Fruit fly (Drosophila melanogaster) whole organism, prepupa: ENCODE results near the gene CG12231.

Source experiments
- Blimp-1 ChIP-seq: fragments of 200-800 bp; sonication (Bioruptor generic); optimal IDR thresholded peaks from 3 replicates; lab custom pipeline; 2017; ENCODE audit warnings: missing biosample characterization, missing genetic modification characterization, mild to moderate bottlenecking, moderate library complexity, missing genetic modification reagents
- CG10631 ChIP-seq: fragments of 200-800 bp; sonication (Bioruptor generic); optimal IDR thresholded peaks from 2 replicates; lab custom pipeline; 2016; ENCODE audit warnings: missing biosample characterization, missing genetic modification characterization
- CG10669 ChIP-seq: fragments of 200-800 bp; sonication (Bioruptor generic); optimal IDR thresholded peaks from 3 replicates; lab custom pipeline; 2018; ENCODE audit warnings: missing biosample characterization, mild to moderate bottlenecking, missing genetic modification characterization, moderate library complexity
- CG11294 ChIP-seq: fragments of 200-800 bp; sonication (Bioruptor generic); IDR thresholded peaks from 2 replicates; pipeline ENCODE4 v1.3.6; 2022; ENCODE audit warnings: missing biosample characterization, missing genetic modification characterization
- CG11762 ChIP-seq: fragments of 200-800 bp; sonication (Bioruptor generic); optimal IDR thresholded peaks from 3 replicates; lab custom pipeline; 2016; ENCODE audit warnings: missing biosample characterization, missing genetic modification characterization; ENCODE audit not compliant: insufficient read depth
- CG11902 ChIP-seq: fragments of 200-800 bp; sonication (Bioruptor generic); optimal IDR thresholded peaks from 3 replicates; lab custom pipeline; 2016; ENCODE audit warnings: missing biosample characterization, missing genetic modification characterization
- CG1621 ChIP-seq: fragments of 200-800 bp; sonication (Bioruptor generic); optimal IDR thresholded peaks from 3 replicates; lab custom pipeline; 2018; ENCODE audit warnings: missing biosample characterization, mild to moderate bottlenecking, missing genetic modification characterization
- CG16779 ChIP-seq: fragments of 200-800 bp; sonication (Bioruptor generic); optimal IDR thresholded peaks from 3 replicates; lab custom pipeline; 2017; ENCODE audit warnings: missing biosample characterization, mild to moderate bottlenecking, missing genetic modification characterization
- CG3032 ChIP-seq: fragments of 200-800 bp; optimal IDR thresholded peaks from 2 replicates; lab custom pipeline; 2019; ENCODE audit warnings: missing biosample characterization, mild to moderate bottlenecking, missing genetic modification characterization, moderate library complexity
- CG34406 ChIP-seq: fragments of 200-800 bp; sonication (Bioruptor generic); optimal IDR thresholded peaks from 3 replicates; lab custom pipeline; 2016; ENCODE audit warnings: missing biosample characterization, missing genetic modification characterization
- CG3919 ChIP-seq: fragments of 200-800 bp; sonication (Bioruptor generic); optimal IDR thresholded peaks from 3 replicates; lab custom pipeline; 2016; ENCODE audit warnings: missing biosample characterization, missing genetic modification characterization
- CG4318 ChIP-seq: fragments of 200-800 bp; sonication (Bioruptor generic); optimal IDR thresholded peaks from 3 replicates; lab custom pipeline; 2017; ENCODE audit warnings: missing biosample characterization, mild to moderate bottlenecking, missing genetic modification characterization
- CG6163 ChIP-seq: fragments of 200-800 bp; sonication (Bioruptor generic); IDR thresholded peaks from 3 replicates; pipeline ENCODE4 v1.3.6; 2022; ENCODE audit warnings: missing biosample characterization, missing genetic modification characterization
- CG6276 ChIP-seq: fragments of 200-800 bp; sonication (Bioruptor generic); optimal IDR thresholded peaks from 2 replicates; lab custom pipeline; 2017; ENCODE audit warnings: missing biosample characterization, mild to moderate bottlenecking, missing genetic modification characterization
- CG6792 ChIP-seq: fragments of 200-800 bp; sonication (Bioruptor generic); optimal IDR thresholded peaks from 3 replicates; lab custom pipeline; 2016; ENCODE audit warnings: missing biosample characterization, missing genetic modification characterization
- CG6808 ChIP-seq: fragments of 200-800 bp; sonication (Bioruptor generic); optimal IDR thresholded peaks from 3 replicates; lab custom pipeline; 2017; ENCODE audit warnings: missing biosample characterization, missing genetic modification characterization, mild to moderate bottlenecking, moderate library complexity, missing genetic modification reagents
- CG6854 ChIP-seq: fragments of 200-800 bp; sonication (Bioruptor generic); optimal IDR thresholded peaks from 2 replicates; lab custom pipeline; 2017; ENCODE audit warnings: missing biosample characterization, mild to moderate bottlenecking, missing genetic modification characterization
- CG8632 ChIP-seq: fragments of 200-800 bp; sonication (Bioruptor generic); optimal IDR thresholded peaks from 3 replicates; lab custom pipeline; 2016; ENCODE audit warnings: missing biosample characterization, missing genetic modification characterization
- CG9139 ChIP-seq: fragments of 200-800 bp; sonication (Bioruptor generic); optimal IDR thresholded peaks from 3 replicates; lab custom pipeline; 2017; ENCODE audit warnings: missing biosample characterization, mild to moderate bottlenecking, missing genetic modification characterization
- Eip75B ChIP-seq: fragments of 200-800 bp; sonication (Bioruptor generic); optimal IDR thresholded peaks from 3 replicates; lab custom pipeline; 2016; ENCODE audit warnings: missing biosample characterization, missing genetic modification characterization
- Eip78C ChIP-seq: fragments of 200-800 bp; sonication (Bioruptor generic); peaks from one replicate; lab custom pipeline; 2016; ENCODE audit warnings: missing biosample characterization, missing genetic modification characterization
- Eip93F ChIP-seq: fragments of 200-800 bp; sonication (Bioruptor generic); optimal IDR thresholded peaks from 2 replicates; lab custom pipeline; 2016; ENCODE audit warnings: missing biosample characterization, mild to moderate bottlenecking, missing genetic modification characterization
- Ets21C ChIP-seq: fragments of 200-800 bp; sonication (Bioruptor generic); optimal IDR thresholded peaks from 3 replicates; lab custom pipeline; 2016; ENCODE audit warnings: missing biosample characterization, missing genetic modification characterization
- Ets96B ChIP-seq: fragments of 200-800 bp; optimal IDR thresholded peaks from 2 replicates; lab custom pipeline; 2019; ENCODE audit warnings: missing biosample characterization, mild to moderate bottlenecking, missing genetic modification characterization, moderate library complexity
- Hr38 ChIP-seq: sonication (Bioruptor generic); optimal IDR thresholded peaks from 2 replicates; lab custom pipeline; 2016; ENCODE audit warnings: missing biosample characterization, missing genetic modification characterization
- Hr39 ChIP-seq: fragments of 200-800 bp; sonication (Bioruptor generic); optimal IDR thresholded peaks from 2 replicates; lab custom pipeline; 2016; ENCODE audit warnings: missing biosample characterization, missing genetic modification characterization
- Hr4 ChIP-seq: fragments of 200-800 bp; sonication (Bioruptor generic); optimal IDR thresholded peaks from 3 replicates; lab custom pipeline; 2016; ENCODE audit warnings: missing biosample characterization, missing genetic modification characterization
- Lpt ChIP-seq: fragments of 200-800 bp; sonication (Bioruptor generic); optimal IDR thresholded peaks from 3 replicates; lab custom pipeline; 2016; ENCODE audit warnings: missing biosample characterization, missing genetic modification characterization
- OdsH ChIP-seq: fragments of 200-800 bp; sonication (Bioruptor generic); optimal IDR thresholded peaks from 3 replicates; lab custom pipeline; 2016; ENCODE audit warnings: missing biosample characterization, missing genetic modification characterization
- Sox102F ChIP-seq: fragments of 200-800 bp; sonication (Bioruptor generic); optimal IDR thresholded peaks from 2 replicates; lab custom pipeline; 2016; ENCODE audit warnings: missing biosample characterization, mild to moderate bottlenecking, missing genetic modification characterization
- Sox14 ChIP-seq: fragments of 200-800 bp; sonication (Bioruptor generic); optimal IDR thresholded peaks from 3 replicates; lab custom pipeline; 2016; ENCODE audit warnings: missing biosample characterization, missing genetic modification characterization
- achi ChIP-seq: fragments of 200-800 bp; sonication (Bioruptor generic); optimal IDR thresholded peaks from 3 replicates; lab custom pipeline; 2016; ENCODE audit warnings: missing biosample characterization, missing genetic modification characterization
- acj6 ChIP-seq: fragments of 200-800 bp; sonication (Bioruptor generic); optimal IDR thresholded peaks from 3 replicates; lab custom pipeline; 2016; ENCODE audit warnings: missing biosample characterization, missing genetic modification characterization
- cyc ChIP-seq: fragments of 200-800 bp; sonication (Bioruptor generic); optimal IDR thresholded peaks from 3 replicates; lab custom pipeline; 2016; ENCODE audit warnings: missing biosample characterization, missing genetic modification characterization
- dac ChIP-seq: fragments of 200-800 bp; sonication (Bioruptor generic); optimal IDR thresholded peaks from 2 replicates; lab custom pipeline; 2017; ENCODE audit warnings: missing biosample characterization, mild to moderate bottlenecking, missing genetic modification characterization
- dsx ChIP-seq: fragments of 200-800 bp; optimal IDR thresholded peaks from 3 replicates; lab custom pipeline; 2019; ENCODE audit warnings: missing biosample characterization, mild to moderate bottlenecking, missing genetic modification characterization, moderate library complexity; ENCODE audit not compliant: poor library complexity, severe bottlenecking
- eg ChIP-seq: fragments of 200-800 bp; sonication (Bioruptor generic); IDR thresholded peaks from 3 replicates; pipeline ENCODE4 v1.3.6; 2022; ENCODE audit warnings: missing biosample characterization, missing genetic modification characterization
- esn ChIP-seq: fragments of 200-800 bp; sonication (Bioruptor generic); optimal IDR thresholded peaks from 2 replicates; lab custom pipeline; 2016; ENCODE audit warnings: missing biosample characterization, mild to moderate bottlenecking, missing genetic modification characterization, moderate library complexity
- fd59A ChIP-seq: fragments of 200-800 bp; sonication (Bioruptor generic); optimal IDR thresholded peaks from 2 replicates; lab custom pipeline; 2017; ENCODE audit warnings: missing biosample characterization, mild to moderate bottlenecking, missing genetic modification characterization, missing genetic modification reagents
- fd85E ChIP-seq: fragments of 200-800 bp; sonication (Bioruptor generic); optimal IDR thresholded peaks from 3 replicates; lab custom pipeline; 2016; ENCODE audit warnings: missing biosample characterization, missing genetic modification characterization
- fkh ChIP-seq: fragments of 200-800 bp; sonication (Bioruptor generic); optimal IDR thresholded peaks from 3 replicates; lab custom pipeline; 2017; ENCODE audit warnings: missing biosample characterization, mild to moderate bottlenecking, missing genetic modification characterization, moderate library complexity
- net ChIP-seq: fragments of 200-800 bp; sonication (Bioruptor generic); optimal IDR thresholded peaks from 3 replicates; lab custom pipeline; 2016; ENCODE audit warnings: missing biosample characterization, missing genetic modification characterization
- pdm3 ChIP-seq: fragments of 200-800 bp; sonication (Bioruptor generic); optimal IDR thresholded peaks from 3 replicates; lab custom pipeline; 2016; ENCODE audit warnings: missing biosample characterization, missing genetic modification characterization
- salr ChIP-seq, 2 experiments: fragments of 200-800 bp; sonication (Bioruptor generic); optimal IDR thresholded peaks; 3 replicates each; lab custom pipeline; 2016 to 2018; ENCODE audit warnings: missing biosample characterization in 2 of 2, missing genetic modification characterization in 2 of 2, mild to moderate bottlenecking in 1 of 2
- spab ChIP-seq: fragments of 200-800 bp; sonication (Bioruptor generic); optimal IDR thresholded peaks from 2 replicates; lab custom pipeline; 2017; ENCODE audit warnings: missing biosample characterization, mild to moderate bottlenecking, missing genetic modification characterization, missing genetic modification reagents
- ss ChIP-seq, 2 experiments: fragments of 200-800 bp; sonication (Bioruptor generic); optimal IDR thresholded peaks; 2 replicates in 1 of 2; 3 replicates in 1 of 2; lab custom pipeline; 2017 to 2018; ENCODE audit warnings: mild to moderate bottlenecking in 2 of 2, missing biosample characterization in 2 of 2, missing genetic modification characterization in 2 of 2, moderate library complexity in 1 of 2
- topi ChIP-seq: fragments of 200-800 bp; sonication (Bioruptor generic); optimal IDR thresholded peaks from 3 replicates; lab custom pipeline; 2016; ENCODE audit warnings: missing biosample characterization, missing genetic modification characterization
- vri ChIP-seq: fragments of 200-800 bp; sonication (Bioruptor generic); optimal IDR thresholded peaks from 3 replicates; lab custom pipeline; 2016; ENCODE audit warnings: missing biosample characterization, mild to moderate bottlenecking, missing genetic modification characterization

Gene CG12231

dm6 chrX:19491984-19492584, 39.5 kb downstream of the CG12231 start, which contains the start of the genes pcm and ND-18:
TSS of gene pcm (minus strand) at chrX:19492011.
TSS of gene ND-18 (plus strand) at chrX:19492421.
- 0 out of 3 replicates have a peak, but pooled peaks have one; percentile 17 for TF ChIP-seq CG6163 (GFP tag; lab: Robert Waterston, UW)
- TF ChIP-seq dac (GFP tag; lab: Kevin White, UChicago) = no peak
- TF ChIP-seq, all 60 proteins: peak for 1

- TF ChIP-seq CG9139 (GFP tag; lab: Kevin White, UChicago) (peak; percentile 87), Hr38 (GFP tag; lab: Kevin White, UChicago) (no peak), CG11762 (no peak), fd85E (GFP tag; lab: Kevin White, UChicago) (no peak), vri (no peak), Hr39 (GFP tag; lab: Kevin White, UChicago) (no peak), esn (no peak), CG16779 (peak; percentile 62), fkh (GFP tag; lab: Kevin White, UChicago) (no peak), CG6792 (GFP tag; lab: Kevin White, UChicago) (no peak), Sox102F (GFP tag; lab: Kevin White, UChicago) (no peak), Lpt (GFP tag; lab: Kevin White, UChicago) (no peak), Sox14 (GFP tag; lab: Kevin White, UChicago) (no peak), CG3919 (GFP tag; lab: Kevin White, UChicago) (no peak), Eip78C (GFP tag; lab: Kevin White, UChicago) (no peak), topi (GFP tag; lab: Kevin White, UChicago) (no peak), Hr4 (GFP tag; lab: Kevin White, UChicago) (no peak), eg (GFP tag; lab: Robert Waterston, UW) (peak; percentile 53; the same call in 2 of the 3 replicates), CG1621 (tag; lab: Kevin White, UChicago) (peak; percentile 76), net (GFP tag; lab: Kevin White, UChicago) (no peak), dac (GFP tag; lab: Kevin White, UChicago) (no peak), Blimp-1 (GFP tag; lab: Kevin White, UChicago) (no peak), salr (GFP tag; optimal IDR thresholded peaks at IDR 0.05; lab: Kevin White, UChicago) (peak in 1 of 2 experiments; percentile 53), Ets96B (tag; lab: Kevin White, UChicago) (peak; percentile 73), acj6 (no peak), Eip75B (no peak), ss (GFP tag; optimal IDR thresholded peaks at IDR 0.05; lab: Kevin White, UChicago) (peak; percentile 86 to 91), CG6163 (GFP tag; lab: Robert Waterston, UW) (peak; percentile 79; the same call in 2 of the 3 replicates), CG8632 (no peak), CG10631 (GFP tag; lab: Kevin White, UChicago) (no peak), CG10669 (GFP tag; lab: Kevin White, UChicago) (no peak), achi (GFP tag; lab: Kevin White, UChicago) (no peak), Ets21C (GFP tag; lab: Kevin White, UChicago) (no peak), CG11902 (GFP tag; lab: Kevin White, UChicago) (no peak), CG6276 (GFP tag; lab: Kevin White, UChicago) (no peak), Eip93F (GFP tag; lab: Kevin White, UChicago) (no peak), fd59A (GFP tag; lab: Kevin White, UChicago) (peak; percentile 31), spab (GFP tag; lab: Kevin White, UChicago) (no peak), CG6854 (peak; percentile 37), OdsH (GFP tag; lab: Kevin White, UChicago) (no peak), CG34406 (GFP tag; lab: Kevin White, UChicago) (no peak), CG4318 (no peak), dsx (GFP tag; lab: Kevin White, UChicago) (peak; percentile 66), pdm3 (GFP tag; lab: Kevin White, UChicago) (no peak), cyc (GFP tag; lab: Kevin White, UChicago) (no peak), CG6808 (GFP tag; lab: Kevin White, UChicago) (no peak), CG11294 (no peak), CG3032 (tag; lab: Kevin White, UChicago) (peak; percentile 68)
Observed at dm6 chrX:19485057-19485456, 46.5 kb downstream of the CG12231 start.
